Fruit fly (Drosophila melanogaster) S2 (cell line): ENCODE measurements around the gene GstO1.

ENCODE experiments used
- CG8478 ChIP-seq: fragments of >200 bp; optimal IDR thresholded peaks from 2 replicates; lab custom pipeline; 2018
- CTCF ChIP-seq, 2 experiments: fragments of >200 bp; optimal IDR thresholded peaks; 2 replicates each; lab custom pipeline; 2018

The GstO1 gene

dm6 chr3L:8513258-8513657, 11.4 kb downstream of the GstO1 start:
- TF ChIP-seq CG8478 (lab: Kevin White, UChicago) (no peak), CTCF (optimal IDR thresholded peaks at IDR 0.05; lab: Kevin White, UChicago) (no peak)

- TF ChIP-seq CG8478 (lab: Kevin White, UChicago) (no peak), CTCF (optimal IDR thresholded peaks at IDR 0.05; lab: Kevin White, UChicago) (no peak)
These were observed 12.2 kb downstream of the GstO1 start, which contains the start of gene CG6765 for dm6 chr3L:8512428-8512827. TSS of gene CG6765 (plus strand) at chr3L:8512767.

dm6 chr3L:8509567-8510109, 15.0 kb downstream of the GstO1 start, which contains the start of the genes ZC3H3 and Pus7:
TSS of gene ZC3H3 (minus strand) at chr3L:8509763.
TSS of gene Pus7 (plus strand) at chr3L:8510003.
- TF ChIP-seq CG8478 (lab: Kevin White, UChicago) (no peak), CTCF (optimal IDR thresholded peaks at IDR 0.05; lab: Kevin White, UChicago) (no peak)

dm6 chr3L:8506975-8507441, 17.7 kb downstream of the GstO1 start, which contains the start of gene CG43163:
TSS of gene CG43163 (minus strand) at chr3L:8507146.
- TF ChIP-seq CTCF (optimal IDR thresholded peaks at IDR 0.05; lab: Kevin White, UChicago) (peak in 1 of 2 experiments; percentile 29), CG8478 (lab: Kevin White, UChicago) (no peak)

dm6 chr3L:8480944-8481343, 43.7 kb downstream of the GstO1 start:
- TF ChIP-seq CTCF (optimal IDR thresholded peaks at IDR 0.05; lab: Kevin White, UChicago) (no peak), CG8478 (lab: Kevin White, UChicago) (no peak)
